Worm (Caenorhabditis elegans) whole organism, L1 larva: ENCODE measurements around the gene str-261.

Experiments used
- C34B4.2 ChIP-seq: sonication (generic microtip); optimal IDR thresholded peaks from 2 replicates; lab custom pipeline; 2017; ENCODE audit warnings: mild to moderate bottlenecking, missing genetic modification characterization, missing compliant biosample characterization
- F16B12.6 ChIP-seq: fragments of 150-350 bp; optimal IDR thresholded peaks from 2 replicates; lab custom pipeline; 2014; ENCODE audit warnings: missing biosample characterization, missing genetic modification characterization
- Y116A8C.19 ChIP-seq: sonication (generic microtip); optimal IDR thresholded peaks from 2 replicates; lab custom pipeline; 2016; ENCODE audit warnings: missing compliant biosample characterization, missing genetic modification characterization, borderline replicate concordance
- aha-1 ChIP-seq: fragments of 150-350 bp; optimal IDR thresholded peaks from 2 replicates; lab custom pipeline; 2014; ENCODE audit warnings: missing biosample characterization, missing genetic modification characterization
- aly-2 ChIP-seq: fragments of 150-350 bp; optimal IDR thresholded peaks from 2 replicates; lab custom pipeline; 2014; ENCODE audit warnings: missing biosample characterization, missing genetic modification characterization
- blmp-1 ChIP-seq: fragments of 150-350 bp; optimal IDR thresholded peaks from 2 replicates; lab custom pipeline; 2014; ENCODE audit warnings: missing biosample characterization, missing genetic modification characterization
- ceh-8 ChIP-seq: fragments of 200-800 bp; sonication (Bioruptor generic); optimal IDR thresholded peaks from 2 replicates; lab custom pipeline; 2018; ENCODE audit warnings: mild to moderate bottlenecking, missing genetic modification characterization, moderate library complexity, missing compliant biosample characterization
- ceh-90 ChIP-seq: sonication (generic microtip); optimal IDR thresholded peaks from 2 replicates; lab custom pipeline; 2016; ENCODE audit warnings: missing genetic modification characterization, missing compliant biosample characterization
- ces-1 ChIP-seq: fragments of 150-350 bp; optimal IDR thresholded peaks from 2 replicates; lab custom pipeline; 2014; ENCODE audit warnings: missing biosample characterization, missing genetic modification reagents, missing genetic modification characterization
- dpl-1 ChIP-seq, 3 experiments: fragments of 150-350 bp in 2 of 3; sonication (generic microtip) in 1 of 3; optimal IDR thresholded peaks; 2 replicates each; lab custom pipeline; 2014 to 2017; ENCODE audit warnings: missing biosample characterization in 3 of 3, missing genetic modification characterization in 3 of 3, missing genetic modification reagents in 3 of 3
- efl-1 ChIP-seq, 4 experiments: fragments of 150-350 bp; optimal IDR thresholded peaks in 3 of 4; peaks in 1 of 4; 1 replicate in 1 of 4; 2 replicates in 3 of 4; lab custom pipeline; 2014; ENCODE audit warnings: missing biosample characterization in 2 of 4, missing genetic modification characterization in 2 of 4, missing genetic modification reagents in 2 of 4
- efl-3 ChIP-seq: fragments of 200-800 bp; sonication (Bioruptor generic); optimal IDR thresholded peaks from 2 replicates; lab custom pipeline; 2018; ENCODE audit warnings: mild to moderate bottlenecking, missing genetic modification characterization, missing compliant biosample characterization
- egl-13 ChIP-seq: sonication (generic microtip); optimal IDR thresholded peaks from 2 replicates; lab custom pipeline; 2016; ENCODE audit warnings: missing genotype, missing genetic modification reagents, missing genetic modification characterization, missing compliant biosample characterization
- egl-27 ChIP-seq, 2 experiments: fragments of 150-350 bp in 1 of 2; sonication (generic microtip); optimal IDR thresholded peaks; 3 replicates each; lab custom pipeline; 2017 to 2018; ENCODE audit warnings: missing biosample characterization in 2 of 2, missing genetic modification characterization in 2 of 2, missing genetic modification reagents in 2 of 2
- elt-2 ChIP-seq: sonication (generic microtip); optimal IDR thresholded peaks from 2 replicates; lab custom pipeline; 2016; ENCODE audit warnings: missing genetic modification characterization, mild to moderate bottlenecking, inconsistent platforms, missing compliant biosample characterization, missing genetic modification reagents
- elt-3 ChIP-seq, 6 experiments: fragments of 150-350 bp in 1 of 6; sonication (generic microtip); optimal IDR thresholded peaks; 2 replicates each; lab custom pipeline; 2017 to 2018; ENCODE audit warnings: missing biosample characterization in 6 of 6, missing genetic modification characterization in 6 of 6, inconsistent platforms in 1 of 6
- fkh-10 ChIP-seq: sonication (generic microtip); optimal IDR thresholded peaks from 2 replicates; lab custom pipeline; 2017; ENCODE audit warnings: missing biosample characterization, missing genetic modification reagents, missing genetic modification characterization
- fkh-4 ChIP-seq: sonication (generic microtip); optimal IDR thresholded peaks from 2 replicates; lab custom pipeline; 2016; ENCODE audit warnings: missing compliant biosample characterization, missing genetic modification characterization, borderline replicate concordance
- fos-1 ChIP-seq: fragments of 150-350 bp; optimal IDR thresholded peaks from 2 replicates; lab custom pipeline; 2014; ENCODE audit warnings: missing biosample characterization, missing genetic modification characterization
- grh-1 ChIP-seq: fragments of 200-800 bp; sonication (Bioruptor generic); IDR thresholded peaks from 2 replicates; pipeline ENCODE4 v1.3.6; 2022; ENCODE audit warnings: missing genetic modification reagents, missing genetic modification characterization, missing compliant biosample characterization
- hlh-4 ChIP-seq: sonication (generic microtip); optimal IDR thresholded peaks from 2 replicates; lab custom pipeline; 2016; ENCODE audit warnings: mild to moderate bottlenecking, missing genetic modification characterization, missing compliant biosample characterization
- hpl-2 ChIP-seq: fragments of 150-350 bp; optimal IDR thresholded peaks from 2 replicates; lab custom pipeline; 2014; ENCODE audit warnings: missing biosample characterization, missing genetic modification reagents, missing genetic modification characterization
- jun-1 ChIP-seq: fragments of 150-350 bp; optimal IDR thresholded peaks from 2 replicates; lab custom pipeline; 2014; ENCODE audit warnings: missing biosample characterization, missing genetic modification reagents, missing genetic modification characterization
- lin-14 ChIP-seq: fragments of 200-800 bp; sonication (Bioruptor generic); optimal IDR thresholded peaks from 2 replicates; lab custom pipeline; 2018; ENCODE audit warnings: mild to moderate bottlenecking, missing genetic modification characterization, moderate library complexity, missing compliant biosample characterization
- lin-15B ChIP-seq: fragments of 150-350 bp; sonication (generic microtip); optimal IDR thresholded peaks from 3 replicates; lab custom pipeline; 2014; ENCODE audit warnings: missing biosample characterization, missing genetic modification characterization
- lin-35 ChIP-seq, 2 experiments: fragments of 150-350 bp; optimal IDR thresholded peaks; 2 replicates each; lab custom pipeline; 2014; ENCODE audit warnings: missing biosample characterization in 2 of 2, missing genetic modification characterization in 2 of 2, missing genetic modification reagents in 2 of 2
- lin-39 ChIP-seq: fragments of 150-350 bp; optimal IDR thresholded peaks from 2 replicates; lab custom pipeline; 2014; ENCODE audit warnings: missing biosample characterization, missing genetic modification reagents, missing genetic modification characterization
- mab-9 ChIP-seq: fragments of 200-800 bp; sonication (Bioruptor generic); IDR thresholded peaks from 2 replicates; pipeline ENCODE4 v1.3.6; 2022; ENCODE audit warnings: missing genetic modification reagents, missing genetic modification characterization, missing compliant biosample characterization
- nhr-11 ChIP-seq: fragments of 150-350 bp; optimal IDR thresholded peaks from 2 replicates; lab custom pipeline; 2014; ENCODE audit warnings: missing biosample characterization, missing genetic modification characterization
- nhr-19 ChIP-seq: fragments of 200-800 bp; sonication (Bioruptor generic); conservative IDR thresholded peaks from 2 replicates; pipeline ENCODE4 v1.3.6; 2022; ENCODE audit warnings: missing genetic modification characterization, missing compliant biosample characterization
- nhr-20 ChIP-seq: sonication (generic microtip); optimal IDR thresholded peaks from 2 replicates; lab custom pipeline; 2016; ENCODE audit warnings: mild to moderate bottlenecking, missing genetic modification characterization, missing compliant biosample characterization
- nhr-237 ChIP-seq: fragments of 150-350 bp; optimal IDR thresholded peaks from 2 replicates; lab custom pipeline; 2014; ENCODE audit warnings: missing biosample characterization, missing genetic modification characterization
- nhr-47 ChIP-seq: sonication (generic microtip); optimal IDR thresholded peaks from 2 replicates; lab custom pipeline; 2016; ENCODE audit warnings: mild to moderate bottlenecking, missing genetic modification characterization, moderate library complexity, missing compliant biosample characterization
- nhr-76 ChIP-seq: sonication (generic microtip); optimal IDR thresholded peaks from 2 replicates; lab custom pipeline; 2017; ENCODE audit warnings: missing biosample characterization, missing genetic modification characterization
- nhr-77 ChIP-seq: fragments of 150-350 bp; optimal IDR thresholded peaks from 2 replicates; lab custom pipeline; 2014; ENCODE audit warnings: missing biosample characterization, missing genetic modification characterization
- nhr-84 ChIP-seq: sonication (generic microtip); optimal IDR thresholded peaks from 2 replicates; lab custom pipeline; 2017; ENCODE audit warnings: missing biosample characterization, missing genetic modification characterization
- nhr-85 ChIP-seq: sonication (generic microtip); peaks from one replicate; lab custom pipeline; 2016; ENCODE audit warnings: missing genetic modification characterization, inconsistent platforms, missing compliant biosample characterization
- pag-3 ChIP-seq: sonication (generic microtip); optimal IDR thresholded peaks from 2 replicates; lab custom pipeline; 2017; ENCODE audit warnings: missing genetic modification characterization, mild to moderate bottlenecking, missing compliant biosample characterization, antibody characterized with exemption, borderline replicate concordance; ENCODE audit not compliant: insufficient read depth
- skn-1 ChIP-seq: fragments of 150-350 bp; optimal IDR thresholded peaks from 2 replicates; lab custom pipeline; 2014; ENCODE audit warnings: missing biosample characterization, missing genetic modification characterization
- sox-4 ChIP-seq: sonication (generic microtip); optimal IDR thresholded peaks from 2 replicates; lab custom pipeline; 2016; ENCODE audit warnings: missing genetic modification characterization, missing compliant biosample characterization
- sptf-1 ChIP-seq: fragments of 150-350 bp; optimal IDR thresholded peaks from 2 replicates; lab custom pipeline; 2014; ENCODE audit warnings: missing biosample characterization, missing genetic modification characterization
- sup-37 ChIP-seq: fragments of 200-800 bp; sonication (Bioruptor generic); optimal IDR thresholded peaks from 2 replicates; lab custom pipeline; 2018; ENCODE audit warnings: mild to moderate bottlenecking, missing genetic modification characterization, missing compliant biosample characterization
- swsn-7 ChIP-seq: sonication (generic microtip); optimal IDR thresholded peaks from 2 replicates; lab custom pipeline; 2016; ENCODE audit warnings: missing genetic modification characterization, missing compliant biosample characterization
- unc-30 ChIP-seq: sonication (generic microtip); optimal IDR thresholded peaks from 2 replicates; lab custom pipeline; 2017; ENCODE audit warnings: missing biosample characterization, missing genetic modification characterization
- unc-62 ChIP-seq: fragments of 150-350 bp; optimal IDR thresholded peaks from 2 replicates; lab custom pipeline; 2014; ENCODE audit warnings: missing biosample characterization, missing genetic modification reagents, missing genetic modification characterization
- xbp-1 ChIP-seq: sonication (generic microtip); optimal IDR thresholded peaks from 2 replicates; lab custom pipeline; 2016; ENCODE audit warnings: missing genetic modification characterization, missing compliant biosample characterization
- zip-4 ChIP-seq: fragments of 200-800 bp; sonication (Bioruptor generic); optimal IDR thresholded peaks from 2 replicates; lab custom pipeline; 2018; ENCODE audit warnings: mild to moderate bottlenecking, missing genetic modification characterization, moderate library complexity, missing compliant biosample characterization
- ztf-11 ChIP-seq, 2 experiments: sonication (generic microtip); optimal IDR thresholded peaks; 2 replicates each; lab custom pipeline; 2016 to 2017; ENCODE audit warnings: missing genetic modification characterization in 2 of 2, missing biosample characterization in 1 of 2, missing compliant biosample characterization in 1 of 2
- ztf-4 ChIP-seq: fragments of 150-350 bp; optimal IDR thresholded peaks from 2 replicates; lab custom pipeline; 2014; ENCODE audit warnings: missing biosample characterization, missing genetic modification characterization

The str-261 gene

ce11 chrIII:11119176-11119853 is 45.0 kb downstream of the str-261 start, which contains the start of the genes sup-35 and Y48A6C.4 (continued):
- TF ChIP-seq nhr-11 (tag; lab: Kevin White, UChicago): no peak
- TF ChIP-seq efl-1 (optimal IDR thresholded peaks at IDR 0.05; lab: Kevin White, UChicago): peak; percentile 93 to 96
- TF ChIP-seq efl-1 (GFP tag; optimal IDR thresholded peaks at IDR 0.05 in 1 of 2; lab: Kevin White, UChicago): peak; percentile 93 to 99
- TF ChIP-seq ces-1: no peak
- peak; percentile 91 for TF ChIP-seq egl-13 (tag; lab: Kevin White, UChicago)
- TF ChIP-seq zip-4 (GFP tag; lab: Kevin White, UChicago): peak; percentile 33
- no peak for TF ChIP-seq ceh-8
- TF ChIP-seq xbp-1 (tag; lab: Kevin White, UChicago): peak; percentile 91
- peak; percentile 63 for TF ChIP-seq efl-3 (GFP tag; lab: Kevin White, UChicago)
- TF ChIP-seq ztf-11 (tag; optimal IDR thresholded peaks at IDR 0.05; lab: Kevin White, UChicago): peak in 1 of 2 experiments; percentile 95
- peak; percentile 78 for TF ChIP-seq jun-1 (tag; lab: Kevin White, UChicago)
- TF ChIP-seq blmp-1: peak; percentile 68
- TF ChIP-seq grh-1 (GFP tag; lab: Robert Waterston, UW): no peak
- no peak for TF ChIP-seq ztf-4 (tag; lab: Kevin White, UChicago)
- TF ChIP-seq aha-1 (tag; lab: Kevin White, UChicago): no peak
- peak; percentile 57 for TF ChIP-seq F16B12.6 (tag; lab: Kevin White, UChicago)
- TF ChIP-seq sox-4 (tag; lab: Kevin White, UChicago): peak; percentile 92
- no peak for TF ChIP-seq pag-3 (tag; lab: Kevin White, UChicago)
- peak; percentile 77 for TF ChIP-seq mab-9
- peak; percentile 85 for TF ChIP-seq fkh-4 (tag; lab: Kevin White, UChicago)
- TF ChIP-seq lin-35 (GFP tag; optimal IDR thresholded peaks at IDR 0.05; lab: Kevin White, UChicago): peak; percentile 94 to 96
- peak; percentile 94 for TF ChIP-seq nhr-20 (tag; lab: Kevin White, UChicago)
- peak; percentile 40 for TF ChIP-seq elt-2 (tag; lab: Kevin White, UChicago)
- TF ChIP-seq unc-62 (GFP tag; lab: Kevin White, UChicago): no peak
- TF ChIP-seq hpl-2 (GFP tag; lab: Kevin White, UChicago): no peak
- peak; percentile 93 to 95 (median 94) for TF ChIP-seq dpl-1 (GFP tag; optimal IDR thresholded peaks at IDR 0.05; lab: Kevin White, UChicago)
- peak; percentile 70 for TF ChIP-seq skn-1 (tag; lab: Kevin White, UChicago)
- peak; percentile 80 for TF ChIP-seq ceh-90 (tag; lab: Kevin White, UChicago)
- peak; percentile 78 for TF ChIP-seq nhr-19 (GFP tag; lab: Robert Waterston, UW)
- peak; percentile 66 for TF ChIP-seq nhr-237
- TF ChIP-seq unc-30 (tag; lab: Kevin White, UChicago): no peak
- TF ChIP-seq nhr-77 (tag; lab: Kevin White, UChicago): peak; percentile 82
- peak; percentile 47 for TF ChIP-seq fos-1 (tag; lab: Kevin White, UChicago)
- no peak for TF ChIP-seq nhr-76 (tag; lab: Kevin White, UChicago)
- no peak for TF ChIP-seq sptf-1 (tag; lab: Kevin White, UChicago)
- peak; percentile 30 for TF ChIP-seq fkh-10 (GFP tag; lab: Kevin White, UChicago)
- peak; percentile 94 for TF ChIP-seq nhr-47 (tag; lab: Kevin White, UChicago)
- TF ChIP-seq lin-14: peak; percentile 90
- peak; percentile 90 for TF ChIP-seq swsn-7 (tag; lab: Kevin White, UChicago)
- peak; percentile 76 for TF ChIP-seq Y116A8C.19 (tag; lab: Kevin White, UChicago)
- peak; percentile 88 for TF ChIP-seq lin-15B (tag; lab: Kevin White, UChicago)
- TF ChIP-seq nhr-85 (tag; lab: Kevin White, UChicago): peak; percentile 93
- peak; percentile 42 for TF ChIP-seq sup-37 (GFP tag; lab: Kevin White, UChicago)
- TF ChIP-seq C34B4.2 (tag; lab: Kevin White, UChicago): no peak
- peak in 2 of 6 experiments; percentile 47 to 56 for TF ChIP-seq elt-3 (tag; optimal IDR thresholded peaks at IDR 0.05; lab: Kevin White, UChicago)
- no peak for TF ChIP-seq nhr-84
- TF ChIP-seq aly-2 (tag; lab: Kevin White, UChicago): peak; percentile 71
- TF ChIP-seq hlh-4: peak; percentile 63
- peak; percentile 13 for TF ChIP-seq lin-39
- no peak for TF ChIP-seq egl-27 (tag; optimal IDR thresholded peaks at IDR 0.05; lab: Kevin White, UChicago)
- TF ChIP-seq, all 84 proteins: peak for 59
